Worm (Caenorhabditis elegans): ENCODE measurements around the gene mrps-18C.

DNA sequence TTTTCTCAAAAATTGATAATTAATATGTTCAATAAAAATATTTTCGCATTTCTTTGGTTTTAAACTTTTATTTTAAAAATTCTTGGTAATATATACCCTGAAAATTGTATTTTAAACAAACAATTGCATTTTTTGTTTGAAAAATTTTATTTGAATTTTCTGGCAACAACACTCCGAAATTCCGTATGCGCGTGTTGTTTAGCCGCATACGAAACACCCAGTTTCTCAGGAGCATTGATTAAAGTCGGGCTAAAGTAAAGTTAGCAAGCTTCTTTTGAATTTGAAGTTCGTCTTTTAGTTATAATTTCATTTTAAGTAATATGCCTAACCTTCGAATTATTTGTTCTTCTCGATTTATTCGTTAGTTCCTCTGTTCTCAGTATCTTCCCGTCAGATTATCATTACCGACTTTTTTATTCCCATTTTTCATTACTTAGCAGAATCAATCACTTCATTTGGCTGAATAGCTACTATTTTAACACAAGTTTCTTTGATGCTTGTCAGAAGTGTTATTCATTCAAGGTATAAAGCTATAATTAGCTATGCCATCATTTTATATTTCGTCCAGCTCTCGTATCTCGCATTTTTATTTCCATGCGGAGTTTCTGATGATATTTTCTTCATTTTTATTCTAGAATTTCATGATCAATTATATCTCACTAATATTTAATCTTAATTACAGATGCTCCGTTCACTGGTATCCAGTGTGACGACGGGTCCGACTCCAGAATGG is at the start of gene mrps-18C:
- no peak for TF ChIP-seq hlh-30 (tag; optimal IDR thresholded peaks at IDR 0.05; ENCODE audit: insufficient read depth)
- TF ChIP-seq ama-1 (optimal IDR thresholded peaks at IDR 0.05), result no peak
- no peak for TF ChIP-seq fkh-10 (GFP tag; optimal IDR thresholded peaks at IDR 0.05)
